Worm (Caenorhabditis elegans) whole organism, mixed stage, embryonic: Measurements from ENCODE around the gene hot-6.

Experiments used
- M03D4.4 ChIP-seq: sonication (generic microtip); optimal IDR thresholded peaks from 2 replicates; lab custom pipeline; 2017; ENCODE audit warnings: mild to moderate bottlenecking, missing genetic modification characterization, missing compliant biosample characterization
- bed-3 ChIP-seq: fragments of 200-800 bp; sonication (Bioruptor generic); optimal IDR thresholded peaks from 3 replicates; lab custom pipeline; 2018; ENCODE audit warnings: mild to moderate bottlenecking, missing genetic modification characterization, moderate library complexity, missing compliant biosample characterization
- blmp-1 ChIP-seq: fragments of 150-350 bp; optimal IDR thresholded peaks from 2 replicates; lab custom pipeline; 2014; ENCODE audit warnings: missing biosample characterization, missing genetic modification characterization
- ceh-43 ChIP-seq: fragments of 200-800 bp; sonication (Bioruptor generic); optimal IDR thresholded peaks from 2 replicates; lab custom pipeline; 2018; ENCODE audit warnings: mild to moderate bottlenecking, missing genetic modification characterization, moderate library complexity, missing compliant biosample characterization
- ces-1 ChIP-seq: fragments of 150-350 bp; optimal IDR thresholded peaks from 2 replicates; lab custom pipeline; 2014; ENCODE audit warnings: missing biosample characterization, missing genetic modification reagents, missing genetic modification characterization
- cnd-1 ChIP-seq: fragments of 200-800 bp; sonication (Bioruptor generic); optimal IDR thresholded peaks from 2 replicates; lab custom pipeline; 2018; ENCODE audit warnings: mild to moderate bottlenecking, missing genetic modification characterization, missing compliant biosample characterization
- drap-1 ChIP-seq: fragments of 200-800 bp; sonication (Bioruptor generic); optimal IDR thresholded peaks from 3 replicates; lab custom pipeline; 2018; ENCODE audit warnings: mild to moderate bottlenecking, missing genetic modification characterization, missing compliant biosample characterization
- elt-1 ChIP-seq: sonication (generic microtip); optimal IDR thresholded peaks from 2 replicates; lab custom pipeline; 2017; ENCODE audit warnings: missing genetic modification characterization, mild to moderate bottlenecking, missing compliant biosample characterization, antibody characterized with exemption, moderate library complexity, borderline replicate concordance; ENCODE audit not compliant: insufficient read depth
- elt-3 ChIP-seq: fragments of 150-350 bp; optimal IDR thresholded peaks from 2 replicates; lab custom pipeline; 2014; ENCODE audit warnings: missing biosample characterization, missing genetic modification characterization
- flh-1 ChIP-seq: fragments of 200-800 bp; sonication (Bioruptor generic); optimal IDR thresholded peaks from 2 replicates; lab custom pipeline; 2018; ENCODE audit warnings: mild to moderate bottlenecking, missing genetic modification characterization, moderate library complexity, missing compliant biosample characterization
- ham-2 ChIP-seq: fragments of 200-800 bp; sonication (Bioruptor generic); optimal IDR thresholded peaks from 2 replicates; lab custom pipeline; 2018; ENCODE audit warnings: mild to moderate bottlenecking, missing genetic modification characterization, missing compliant biosample characterization
- hlh-1 ChIP-seq: fragments of 150-350 bp; optimal IDR thresholded peaks from 2 replicates; lab custom pipeline; 2014; ENCODE audit warnings: missing biosample characterization, missing genetic modification reagents, missing genetic modification characterization
- lin-32 ChIP-seq: fragments of 200-800 bp; sonication (Bioruptor generic); optimal IDR thresholded peaks from 2 replicates; lab custom pipeline; 2018; ENCODE audit warnings: mild to moderate bottlenecking, missing genetic modification characterization, missing compliant biosample characterization
- lsy-2 ChIP-seq: fragments of 150-350 bp; optimal IDR thresholded peaks from 2 replicates; lab custom pipeline; 2014; ENCODE audit warnings: missing biosample characterization, missing genetic modification characterization
- mab-5 ChIP-seq: fragments of 150-350 bp; optimal IDR thresholded peaks from 2 replicates; lab custom pipeline; 2014; ENCODE audit warnings: missing biosample characterization, missing genetic modification characterization
- mep-1 ChIP-seq: fragments of 150-350 bp; optimal IDR thresholded peaks from 2 replicates; lab custom pipeline; 2017; ENCODE audit warnings: missing biosample characterization, missing genetic modification reagents, missing genetic modification characterization, inconsistent platforms
- mls-2 ChIP-seq: sonication (generic microtip); optimal IDR thresholded peaks from 2 replicates; lab custom pipeline; 2016; ENCODE audit warnings: mild to moderate bottlenecking, missing genetic modification characterization, moderate library complexity, missing compliant biosample characterization
- nhr-12 ChIP-seq: fragments of 150-350 bp; optimal IDR thresholded peaks from 2 replicates; lab custom pipeline; 2014; ENCODE audit warnings: missing biosample characterization, missing genetic modification characterization
- nhr-2 ChIP-seq: fragments of 150-350 bp; optimal IDR thresholded peaks from 2 replicates; lab custom pipeline; 2014; ENCODE audit warnings: missing biosample characterization, missing genetic modification characterization
- nhr-237 ChIP-seq: fragments of 150-350 bp; optimal IDR thresholded peaks from 2 replicates; lab custom pipeline; 2014; ENCODE audit warnings: missing biosample characterization, missing genetic modification characterization
- nhr-28 ChIP-seq: fragments of 150-350 bp; optimal IDR thresholded peaks from 2 replicates; lab custom pipeline; 2014; ENCODE audit warnings: missing biosample characterization, missing genetic modification characterization
- nhr-76 ChIP-seq: sonication (generic microtip); optimal IDR thresholded peaks from 2 replicates; lab custom pipeline; 2017; ENCODE audit warnings: missing biosample characterization, missing genetic modification characterization
- pha-4 ChIP-seq: fragments of 150-350 bp; optimal IDR thresholded peaks from 2 replicates; lab custom pipeline; 2018; ENCODE audit warnings: missing biosample characterization, missing genetic modification reagents, missing genetic modification characterization
- sem-2 ChIP-seq: fragments of 200-800 bp; sonication (Bioruptor generic); optimal IDR thresholded peaks from 2 replicates; lab custom pipeline; 2018; ENCODE audit warnings: mild to moderate bottlenecking, missing genetic modification characterization, missing compliant biosample characterization
- snpc-4 ChIP-seq: fragments of 150-350 bp; optimal IDR thresholded peaks from 2 replicates; lab custom pipeline; 2014; ENCODE audit warnings: missing biosample characterization, missing genetic modification characterization
- sptf-1 ChIP-seq: sonication (generic microtip); optimal IDR thresholded peaks from 2 replicates; lab custom pipeline; 2017; ENCODE audit warnings: mild to moderate bottlenecking, missing genetic modification characterization, moderate library complexity, missing compliant biosample characterization
- tbx-8 ChIP-seq: fragments of 200-800 bp; sonication (Bioruptor generic); optimal IDR thresholded peaks from 2 replicates; lab custom pipeline; 2018; ENCODE audit warnings: mild to moderate bottlenecking, missing genetic modification characterization, moderate library complexity, missing compliant biosample characterization
- unc-120 ChIP-seq: sonication (generic microtip); optimal IDR thresholded peaks from 2 replicates; lab custom pipeline; 2017; ENCODE audit warnings: missing genetic modification characterization, missing compliant biosample characterization; ENCODE audit not compliant: poor library complexity, severe bottlenecking
- unc-39 ChIP-seq: fragments of 150-350 bp; optimal IDR thresholded peaks from 2 replicates; lab custom pipeline; 2014; ENCODE audit warnings: missing biosample characterization, missing genetic modification characterization
- unc-62 ChIP-seq: fragments of 150-350 bp; optimal IDR thresholded peaks from 2 replicates; lab custom pipeline; 2014; ENCODE audit warnings: missing biosample characterization, missing genetic modification reagents, missing genetic modification characterization
- ztf-11 ChIP-seq: fragments of 150-350 bp; optimal IDR thresholded peaks from 2 replicates; lab custom pipeline; 2014; ENCODE audit warnings: missing biosample characterization, missing genetic modification characterization

hot-6 gene

DNA sequence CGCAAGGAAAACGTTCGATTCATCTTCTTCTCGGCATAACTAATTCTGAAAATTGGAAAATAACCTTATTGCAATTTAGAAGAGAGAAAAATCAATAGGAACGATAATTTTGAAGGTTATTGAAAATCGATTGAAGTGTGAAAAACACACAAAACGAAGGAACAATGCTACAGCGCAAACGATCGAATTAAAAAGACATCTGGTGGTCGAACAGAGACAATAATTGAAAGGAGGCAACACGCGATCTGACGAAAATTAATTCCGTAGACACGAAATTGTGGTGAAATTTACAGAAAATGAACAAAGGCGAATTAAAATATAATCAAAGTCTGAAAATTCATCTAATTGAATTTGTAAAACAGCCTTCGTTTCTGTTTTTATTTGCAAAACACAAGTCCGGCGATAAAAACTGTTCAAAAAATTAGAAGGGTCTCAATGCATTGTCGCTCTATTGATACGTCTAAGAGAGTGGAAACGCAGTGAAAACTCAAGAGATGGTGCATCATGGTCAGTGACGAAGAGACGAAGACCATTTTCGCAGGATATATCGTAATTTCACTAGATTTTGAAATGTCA, 16.7 kb upstream of the hot-6 start, which contains the start of gene pak-2 (continued):
- TF ChIP-seq ztf-11 (tag; lab: Kevin White, UChicago) (no peak), mep-1 (tag; lab: Kevin White, UChicago) (peak; percentile 67), nhr-76 (tag; lab: Kevin White, UChicago) (no peak), cnd-1 (peak; percentile 76), nhr-28 (no peak)

DNA sequence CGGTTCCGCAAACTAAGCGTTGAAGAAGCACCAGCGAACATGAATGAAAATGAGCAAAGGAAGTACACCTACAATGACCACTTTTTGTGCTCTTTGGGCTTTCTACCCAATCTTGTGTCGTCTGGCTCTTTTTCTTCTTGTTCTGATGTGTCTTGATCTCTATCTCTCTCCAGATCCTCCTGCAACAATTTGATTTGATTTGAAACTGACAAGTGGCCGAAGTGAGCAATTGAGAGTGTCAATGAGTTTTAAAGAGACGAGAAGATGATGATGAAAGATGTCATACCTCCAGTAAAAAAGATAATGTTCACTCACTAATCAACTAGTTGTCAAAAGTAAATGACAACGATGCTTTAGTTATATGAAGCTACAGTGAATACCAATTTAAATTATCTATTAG, 12.0 kb upstream of the hot-6 start, which contains the start of gene pptr-2:
Gene pptr-2 (minus strand): TSS at position 184 of the 400 bp plus-strand sequence.
- TF ChIP-seq ces-1 (GFP tag; lab: Kevin White, UChicago) = peak; percentile 3
- no peak for TF ChIP-seq lin-32 (GFP tag; lab: Kevin White, UChicago)
- peak; percentile 97 for TF ChIP-seq unc-62 (GFP tag; lab: Kevin White, UChicago)
- TF ChIP-seq unc-120 (tag; lab: Kevin White, UChicago) = peak; percentile 50
- peak; percentile 6 for TF ChIP-seq hlh-1 (tag; lab: Kevin White, UChicago)
- TF ChIP-seq bed-3 = no peak
- TF ChIP-seq unc-39 (tag; lab: Kevin White, UChicago) = no peak
- TF ChIP-seq ztf-11 (tag; lab: Kevin White, UChicago) = no peak
- no peak for TF ChIP-seq ham-2 (GFP tag; lab: Kevin White, UChicago)
- no peak for TF ChIP-seq mab-5 (tag; lab: Kevin White, UChicago)
- no peak for TF ChIP-seq elt-1
- no peak for TF ChIP-seq pha-4 (tag; lab: Kevin White, UChicago)
- TF ChIP-seq flh-1 (GFP tag; lab: Kevin White, UChicago) = no peak

DNA sequence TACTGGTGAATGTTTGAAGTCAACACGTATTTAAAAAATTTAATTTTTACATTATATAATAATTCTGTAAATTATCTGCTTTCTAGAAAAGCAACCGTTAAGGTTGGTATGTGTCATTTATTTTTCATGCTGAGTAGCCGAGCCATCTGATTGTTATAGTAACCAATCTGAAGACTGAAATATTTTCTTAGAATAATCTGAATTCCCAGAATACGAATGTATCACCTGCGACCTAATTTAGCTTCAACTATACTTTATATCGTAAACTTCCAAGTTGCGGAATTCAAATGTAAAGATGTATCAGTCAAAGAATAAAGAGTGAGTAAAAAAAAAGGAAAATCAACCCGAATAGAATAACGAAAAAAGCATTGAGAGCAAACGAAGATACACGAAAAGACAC, 10.5 kb upstream of the hot-6 start:
- no peak for TF ChIP-seq unc-120 (tag; lab: Kevin White, UChicago)
- no peak for TF ChIP-seq elt-1
- TF ChIP-seq nhr-12 = no peak
- no peak for TF ChIP-seq snpc-4 (tag; lab: Kevin White, UChicago)
- TF ChIP-seq M03D4.4 (tag; lab: Kevin White, UChicago) = no peak
- TF ChIP-seq drap-1 = no peak
- no peak for TF ChIP-seq mls-2 (tag; lab: Kevin White, UChicago)
- TF ChIP-seq flh-1 (GFP tag; lab: Kevin White, UChicago) = no peak
- TF ChIP-seq ham-2 (GFP tag; lab: Kevin White, UChicago) = no peak
- TF ChIP-seq ceh-43 (GFP tag; lab: Kevin White, UChicago) = no peak

DNA sequence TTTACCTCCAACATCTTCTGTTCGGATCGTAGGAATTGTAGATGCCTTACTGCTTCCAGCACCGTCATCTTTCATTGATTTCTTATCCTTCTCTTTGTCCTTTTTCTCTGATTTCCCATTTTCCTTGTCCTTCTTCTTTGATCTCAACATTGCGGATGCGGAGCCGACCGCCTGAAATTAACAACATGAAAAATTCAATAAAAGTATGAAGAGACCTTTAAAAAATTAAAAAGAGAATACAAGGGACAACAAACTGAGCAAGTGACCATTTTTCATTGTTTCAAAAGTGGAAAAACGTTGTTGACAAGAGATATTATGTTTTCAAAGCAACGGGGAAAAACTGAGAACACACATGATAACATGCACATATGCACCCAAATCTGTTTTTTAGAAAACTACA, 7.9 kb upstream of the hot-6 start:
- TF ChIP-seq nhr-237 (no peak), ham-2 (GFP tag; lab: Kevin White, UChicago) (no peak), elt-1 (no peak), cnd-1 (no peak), nhr-28 (no peak)

DNA sequence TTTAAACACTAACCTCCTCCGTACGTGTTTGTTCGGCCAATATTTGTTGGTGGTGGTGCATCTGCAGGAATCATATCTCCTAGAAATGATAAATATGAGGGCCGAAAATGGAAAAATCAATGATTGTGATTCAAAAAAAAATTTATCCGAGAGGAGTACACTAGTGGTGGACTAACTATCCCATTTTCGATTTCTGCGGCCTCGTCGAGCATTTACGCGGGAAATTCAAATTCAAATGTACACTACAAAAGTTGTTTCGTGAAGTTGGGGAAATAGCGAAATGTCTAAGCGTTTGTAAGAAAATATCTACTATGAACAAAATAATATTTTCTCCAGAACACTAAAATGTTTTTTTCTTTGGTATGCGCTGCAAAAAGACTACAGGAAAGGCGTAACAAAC, 6.6 kb upstream of the hot-6 start:
- no peak for TF ChIP-seq unc-62 (GFP tag; lab: Kevin White, UChicago)
- TF ChIP-seq tbx-8 (GFP tag; lab: Kevin White, UChicago) = no peak
- no peak for TF ChIP-seq blmp-1 (tag; lab: Kevin White, UChicago)
- no peak for TF ChIP-seq nhr-76 (tag; lab: Kevin White, UChicago)
- TF ChIP-seq mep-1 (tag; lab: Kevin White, UChicago) = no peak
- peak; percentile 66 for TF ChIP-seq sptf-1 (tag; lab: Kevin White, UChicago)
- TF ChIP-seq nhr-28 = no peak
- TF ChIP-seq unc-39 (tag; lab: Kevin White, UChicago) = no peak
- TF ChIP-seq nhr-2 (tag; lab: Kevin White, UChicago) = no peak
- TF ChIP-seq M03D4.4 (tag; lab: Kevin White, UChicago) = no peak
- TF ChIP-seq flh-1 (GFP tag; lab: Kevin White, UChicago) = no peak
- peak; percentile 4 for TF ChIP-seq lin-32 (GFP tag; lab: Kevin White, UChicago)
- peak; percentile 16 for TF ChIP-seq lsy-2
- TF ChIP-seq ces-1 (GFP tag; lab: Kevin White, UChicago) = peak; percentile 25
- TF ChIP-seq sem-2 (GFP tag; lab: Kevin White, UChicago) = no peak
- peak; percentile 32 for TF ChIP-seq cnd-1
- no peak for TF ChIP-seq mab-5 (tag; lab: Kevin White, UChicago)
- no peak for TF ChIP-seq ztf-11 (tag; lab: Kevin White, UChicago)
- TF ChIP-seq bed-3 = no peak
- TF ChIP-seq pha-4 (tag; lab: Kevin White, UChicago) = no peak
- TF ChIP-seq elt-3 = no peak
- TF ChIP-seq unc-120 (tag; lab: Kevin White, UChicago) = no peak
- no peak for TF ChIP-seq snpc-4 (tag; lab: Kevin White, UChicago)
- peak; percentile 49 for TF ChIP-seq nhr-237
- no peak for TF ChIP-seq ceh-43 (GFP tag; lab: Kevin White, UChicago)
- TF ChIP-seq hlh-1 (tag; lab: Kevin White, UChicago) = peak; percentile 3
